Worm (Caenorhabditis elegans) whole organism, L2 larva: ENCODE measurements around the gene Y46G5A.7.

ENCODE experiments used
- blmp-1 ChIP-seq: sonication (generic microtip); optimal IDR thresholded peaks from 2 replicates; lab custom pipeline; 2017; ENCODE audit warnings: missing genetic modification characterization, mild to moderate bottlenecking, missing compliant biosample characterization, antibody characterized with exemption, moderate library complexity; ENCODE audit not compliant: insufficient read depth
- ceh-82 ChIP-seq: fragments of 150-350 bp; optimal IDR thresholded peaks from 2 replicates; lab custom pipeline; 2014; ENCODE audit warnings: missing biosample characterization, missing genetic modification characterization
- dmd-4 ChIP-seq: sonication (generic microtip); optimal IDR thresholded peaks from 2 replicates; lab custom pipeline; 2017; ENCODE audit warnings: missing biosample characterization, missing genetic modification characterization
- elt-1 ChIP-seq: fragments of 150-350 bp; optimal IDR thresholded peaks from 2 replicates; lab custom pipeline; 2014; ENCODE audit warnings: missing biosample characterization, missing genetic modification characterization
- lin-11 ChIP-seq: fragments of 150-350 bp; sonication (generic microtip); optimal IDR thresholded peaks from 2 replicates; lab custom pipeline; 2014; ENCODE audit warnings: missing biosample characterization, missing genetic modification characterization, inconsistent platforms, mixed read lengths
- lin-39 ChIP-seq: fragments of 150-350 bp; optimal IDR thresholded peaks from 2 replicates; lab custom pipeline; 2014; ENCODE audit warnings: missing biosample characterization, missing genetic modification reagents, missing genetic modification characterization
- nhr-129 ChIP-seq: fragments of 150-350 bp; optimal IDR thresholded peaks from 2 replicates; lab custom pipeline; 2014; ENCODE audit warnings: missing biosample characterization, missing genetic modification characterization
- nhr-237 ChIP-seq: fragments of 150-350 bp; optimal IDR thresholded peaks from 2 replicates; lab custom pipeline; 2014; ENCODE audit warnings: missing biosample characterization, missing genetic modification characterization
- nhr-25 ChIP-seq: fragments of 150-350 bp; sonication (generic microtip); optimal IDR thresholded peaks from 3 replicates; lab custom pipeline; 2014; ENCODE audit warnings: missing biosample characterization, missing genetic modification characterization
- nhr-77 ChIP-seq: fragments of 150-350 bp; optimal IDR thresholded peaks from 2 replicates; lab custom pipeline; 2014; ENCODE audit warnings: missing biosample characterization, missing genetic modification characterization
- sem-4 ChIP-seq: fragments of 150-350 bp; optimal IDR thresholded peaks from 2 replicates; lab custom pipeline; 2014; ENCODE audit warnings: missing biosample characterization, missing genetic modification reagents, missing genetic modification characterization
- skn-1 ChIP-seq: sonication (generic microtip); optimal IDR thresholded peaks from 2 replicates; lab custom pipeline; 2017; ENCODE audit warnings: missing biosample characterization, missing genetic modification characterization
- sma-9 ChIP-seq, 2 experiments: fragments of 150-350 bp in 1 of 2; sonication (generic microtip) in 1 of 2; optimal IDR thresholded peaks; 2 replicates each; lab custom pipeline; 2014 to 2016; ENCODE audit warnings: missing genetic modification characterization in 2 of 2, mild to moderate bottlenecking in 1 of 2, missing biosample characterization in 1 of 2, missing compliant biosample characterization in 1 of 2, missing genetic modification reagents in 1 of 2, moderate library complexity in 1 of 2
- unc-62 ChIP-seq: fragments of 150-350 bp; optimal IDR thresholded peaks from 2 replicates; lab custom pipeline; 2014; ENCODE audit warnings: missing biosample characterization, missing genetic modification reagents, missing genetic modification characterization

- TF ChIP-seq elt-1 (tag; lab: Kevin White, UChicago), result no peak
- TF ChIP-seq blmp-1 (tag; lab: Kevin White, UChicago), result no peak
- TF ChIP-seq lin-39 (tag; lab: Kevin White, UChicago), result no peak
- no peak for TF ChIP-seq dmd-4 (tag; lab: Kevin White, UChicago)
- TF ChIP-seq sma-9 (GFP tag; optimal IDR thresholded peaks at IDR 0.05; lab: Kevin White, UChicago), result no peak
- TF ChIP-seq sma-9 (tag; optimal IDR thresholded peaks at IDR 0.05; lab: Kevin White, UChicago), result no peak
- TF ChIP-seq ceh-82, result no peak
- TF ChIP-seq skn-1, result no peak
- TF ChIP-seq nhr-77 (tag; lab: Kevin White, UChicago), result no peak
- no peak for TF ChIP-seq unc-62 (GFP tag; lab: Kevin White, UChicago)
- TF ChIP-seq nhr-237 (tag; lab: Kevin White, UChicago), result no peak
- TF ChIP-seq sem-4 (tag; lab: Kevin White, UChicago), result no peak
- no peak for TF ChIP-seq nhr-25 (tag; lab: Kevin White, UChicago)
- TF ChIP-seq lin-11 (tag; lab: Kevin White, UChicago), result no peak
- TF ChIP-seq nhr-129 (tag; lab: Kevin White, UChicago), result no peak
Observed at ce11 chrII:12767258-12767824, 11.2 kb upstream of the Y46G5A.7 start.
